Worm (Caenorhabditis elegans): ENCODE measurements around the gene T08D10.3.

ce11 chrX:11969085-11969484, 13.9 kb downstream of the T08D10.3 start:
- TF ChIP-seq ref-1 (GFP tag; conservative IDR thresholded peaks at IDR 0.05) (no peak), ztf-29 (GFP tag; IDR thresholded peaks at IDR 0.05) (no peak), ztf-23 (GFP tag; IDR thresholded peaks at IDR 0.05) (no peak), flt-1 (GFP tag; IDR thresholded peaks at IDR 0.05) (no peak)
